Worm (Caenorhabditis elegans): ENCODE results near the gene frpr-1.

DNA sequence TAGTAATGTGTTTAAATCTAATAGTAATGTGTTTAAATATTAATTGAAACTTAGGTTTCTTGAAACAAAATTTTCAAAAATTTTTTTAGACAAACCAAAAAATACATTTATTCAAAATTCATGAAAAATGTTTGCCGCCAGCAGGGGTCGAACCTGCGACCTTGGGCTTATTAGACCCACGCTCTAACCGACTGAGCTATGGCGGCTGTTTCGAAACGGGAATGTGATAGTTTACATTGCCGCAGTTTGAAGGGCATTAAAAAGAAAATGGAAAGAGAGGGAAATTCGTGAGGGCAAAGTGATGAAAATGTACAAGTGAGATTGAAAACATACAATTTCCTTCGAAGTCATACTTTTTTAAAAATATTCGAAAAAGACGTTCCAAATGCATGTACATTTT lies 27.1 kb upstream of the frpr-1 start:
- TF ChIP-seq hlh-12 (tag; optimal IDR thresholded peaks at IDR 0.05) (no peak), chd-7 (tag; optimal IDR thresholded peaks at IDR 0.05) (no peak), mxl-1 (tag; optimal IDR thresholded peaks at IDR 0.05) (no peak), nfya-2 (GFP tag; IDR thresholded peaks at IDR 0.05) (no peak), nfyb-1 (GFP tag; IDR thresholded peaks at IDR 0.05) (no peak), F39B2.1 (GFP tag; IDR thresholded peaks at IDR 0.05) (no peak), ceh-27 (GFP tag; optimal IDR thresholded peaks at IDR 0.05) (no peak), snpc-4 (GFP tag; optimal IDR thresholded peaks at IDR 0.05) (peak; percentile 67), snpc-4 (tag; optimal IDR thresholded peaks at IDR 0.05) (peak in 2 of 4 experiments; percentile 35 to 44), F22D6.2 (tag; optimal IDR thresholded peaks at IDR 0.05) (no peak), B0019.2 (GFP tag; conservative IDR thresholded peaks at IDR 0.05) (no peak), pha-4 (tag; optimal IDR thresholded peaks at IDR 0.05) (no peak)
